Fruit fly (Drosophila melanogaster) whole organism, adult: Measurements from ENCODE around the gene CG11155.

Experiments used
- CG11617 ChIP-seq: fragments of 200-800 bp; sonication (Bioruptor generic); optimal IDR thresholded peaks from 2 replicates; lab custom pipeline; 2017; ENCODE audit warnings: mild to moderate bottlenecking, missing biosample characterization, missing genetic modification reagents, missing genetic modification characterization
- CG12768 ChIP-seq: fragments of 200-800 bp; sonication (Bioruptor generic); optimal IDR thresholded peaks from 2 replicates; lab custom pipeline; 2017; ENCODE audit warnings: missing biosample characterization, missing genetic modification characterization, mild to moderate bottlenecking, moderate library complexity, missing genetic modification reagents
- CG14711 ChIP-seq: fragments of 200-800 bp; sonication (Bioruptor generic); optimal IDR thresholded peaks from 2 replicates; lab custom pipeline; 2018; ENCODE audit warnings: missing biosample characterization, mild to moderate bottlenecking, missing genetic modification characterization, moderate library complexity
- CG1620 ChIP-seq: fragments of 200-800 bp; sonication (Bioruptor generic); optimal IDR thresholded peaks from 2 replicates; lab custom pipeline; 2016; ENCODE audit warnings: missing biosample characterization, missing genetic modification characterization
- CG33017 ChIP-seq: fragments of 200-800 bp; sonication (Bioruptor generic); optimal IDR thresholded peaks from 2 replicates; lab custom pipeline; 2018; ENCODE audit warnings: missing biosample characterization, mild to moderate bottlenecking, missing genetic modification characterization, moderate library complexity
- CG5204 ChIP-seq: fragments of 200-800 bp; sonication (Bioruptor generic); optimal IDR thresholded peaks from 2 replicates; lab custom pipeline; 2016; ENCODE audit warnings: missing biosample characterization, missing genetic modification characterization
- CG7045 ChIP-seq: fragments of 200-800 bp; sonication (Bioruptor generic); optimal IDR thresholded peaks from 2 replicates; lab custom pipeline; 2017; ENCODE audit warnings: missing biosample characterization, mild to moderate bottlenecking, missing genetic modification characterization
- CG7101 ChIP-seq: fragments of 200-800 bp; sonication (Bioruptor generic); optimal IDR thresholded peaks from 2 replicates; lab custom pipeline; 2018; ENCODE audit warnings: missing biosample characterization, mild to moderate bottlenecking, missing genetic modification characterization, moderate library complexity
- Clk ChIP-seq: fragments of 200-800 bp; sonication (Bioruptor generic); optimal IDR thresholded peaks from 2 replicates; lab custom pipeline; 2017; ENCODE audit warnings: missing biosample characterization, missing genetic modification characterization
- Crg-1 ChIP-seq: fragments of 200-800 bp; sonication (Bioruptor generic); optimal IDR thresholded peaks from 2 replicates; lab custom pipeline; 2016; ENCODE audit warnings: missing biosample characterization, missing genetic modification characterization
- Hr96 ChIP-seq: fragments of 200-800 bp; sonication (Bioruptor generic); optimal IDR thresholded peaks from 2 replicates; lab custom pipeline; 2016; ENCODE audit warnings: missing biosample characterization, missing genetic modification characterization
- Mnt ChIP-seq: fragments of 200-800 bp; sonication (Bioruptor generic); optimal IDR thresholded peaks from 2 replicates; lab custom pipeline; 2016; ENCODE audit warnings: missing biosample characterization, mild to moderate bottlenecking, missing genetic modification characterization
- bab1 ChIP-seq: fragments of 200-800 bp; sonication (Bioruptor generic); optimal IDR thresholded peaks from 3 replicates; lab custom pipeline; 2019; ENCODE audit warnings: missing biosample characterization, mild to moderate bottlenecking, missing genetic modification characterization, moderate library complexity
- cic ChIP-seq: fragments of 200-800 bp; sonication (Bioruptor generic); optimal IDR thresholded peaks from 2 replicates; lab custom pipeline; 2017; ENCODE audit warnings: missing biosample characterization, mild to moderate bottlenecking, missing genetic modification characterization, moderate library complexity
- cnc ChIP-seq, 2 experiments: fragments of >200 bp; optimal IDR thresholded peaks; 2 replicates each; lab custom pipeline; 2017
- kay ChIP-seq: fragments of 200-800 bp; sonication (Bioruptor generic); peaks from one replicate; lab custom pipeline; 2016; ENCODE audit warnings: missing biosample characterization, missing genetic modification characterization, borderline replicate concordance
- ovo ChIP-seq: fragments of 200-800 bp; sonication (Bioruptor generic); optimal IDR thresholded peaks from 2 replicates; lab custom pipeline; 2016; ENCODE audit warnings: missing biosample characterization, missing genetic modification characterization
- pad ChIP-seq: fragments of 200-800 bp; sonication (Bioruptor generic); optimal IDR thresholded peaks from 3 replicates; lab custom pipeline; 2017; ENCODE audit warnings: missing biosample characterization, missing genetic modification characterization, mild to moderate bottlenecking, moderate library complexity, missing genetic modification reagents
- tj ChIP-seq: fragments of 200-800 bp; sonication (Bioruptor generic); optimal IDR thresholded peaks from 3 replicates; lab custom pipeline; 2017; ENCODE audit warnings: missing biosample characterization, mild to moderate bottlenecking, missing genetic modification characterization, moderate library complexity
- toe ChIP-seq: fragments of 200-800 bp; sonication (Bioruptor generic); optimal IDR thresholded peaks from 2 replicates; lab custom pipeline; 2016; ENCODE audit warnings: missing biosample characterization, missing genetic modification characterization

The CG11155 gene

dm6 chr4:1124494-1124780 is 2.0 kb upstream of the CG11155 start:
- TF ChIP-seq toe (GFP tag; lab: Kevin White, UChicago) (no peak), CG14711 (tag; lab: Kevin White, UChicago) (no peak), CG5204 (GFP tag; lab: Kevin White, UChicago) (no peak), kay (GFP tag; lab: Kevin White, UChicago) (peak; percentile 89), CG12768 (GFP tag; lab: Kevin White, UChicago) (no peak)

dm6 chr4:1127000-1127399 is 598 bp downstream of the CG11155 start:
- TF ChIP-seq tj (GFP tag; lab: Kevin White, UChicago) (no peak), toe (GFP tag; lab: Kevin White, UChicago) (no peak), Crg-1 (GFP tag; lab: Kevin White, UChicago) (no peak), CG14711 (tag; lab: Kevin White, UChicago) (no peak), ovo (GFP tag; lab: Kevin White, UChicago) (no peak), CG33017 (tag; lab: Kevin White, UChicago) (no peak), kay (GFP tag; lab: Kevin White, UChicago) (no peak), CG7045 (no peak), bab1 (no peak), Mnt (GFP tag; lab: Kevin White, UChicago) (no peak)

DNA sequence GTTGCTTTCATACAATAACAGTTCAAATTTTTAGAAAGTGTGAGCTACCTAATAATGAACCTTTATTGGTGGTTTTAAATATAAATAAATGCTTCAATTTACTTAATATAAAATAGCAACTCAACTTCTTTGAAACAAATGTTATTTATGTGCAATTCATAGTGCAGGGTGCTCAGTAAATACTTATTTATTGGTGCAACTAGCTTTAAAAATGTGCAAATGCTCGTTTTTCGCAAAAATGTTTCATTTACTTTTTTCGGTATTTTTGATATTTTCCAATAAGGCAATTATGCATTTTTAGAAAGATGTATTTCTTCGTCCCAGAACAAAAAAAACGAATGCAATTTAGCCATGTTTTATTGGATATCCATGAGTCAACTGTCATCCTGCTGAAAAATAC is 18.3 kb downstream of the CG11155 start:
- no peak for TF ChIP-seq bab1
- no peak for TF ChIP-seq Hr96
- TF ChIP-seq Mnt (GFP tag; lab: Kevin White, UChicago), result no peak
- TF ChIP-seq CG7045, result no peak
- TF ChIP-seq CG33017 (tag; lab: Kevin White, UChicago), result no peak
- no peak for TF ChIP-seq pad (GFP tag; lab: Kevin White, UChicago)
- TF ChIP-seq cnc (optimal IDR thresholded peaks at IDR 0.05; lab: Kevin White, UChicago), result no peak
- TF ChIP-seq cic (GFP tag; lab: Kevin White, UChicago), result no peak
- TF ChIP-seq tj (GFP tag; lab: Kevin White, UChicago), result no peak
- no peak for TF ChIP-seq CG12768 (GFP tag; lab: Kevin White, UChicago)
- TF ChIP-seq kay (GFP tag; lab: Kevin White, UChicago), result no peak
- no peak for TF ChIP-seq Crg-1 (GFP tag; lab: Kevin White, UChicago)
- no peak for TF ChIP-seq toe (GFP tag; lab: Kevin White, UChicago)
- no peak for TF ChIP-seq Clk (GFP tag; lab: Kevin White, UChicago)
- TF ChIP-seq CG7101 (tag; lab: Kevin White, UChicago), result no peak
- TF ChIP-seq CG1620 (GFP tag; lab: Kevin White, UChicago), result no peak
- no peak for TF ChIP-seq ovo (GFP tag; lab: Kevin White, UChicago)

DNA sequence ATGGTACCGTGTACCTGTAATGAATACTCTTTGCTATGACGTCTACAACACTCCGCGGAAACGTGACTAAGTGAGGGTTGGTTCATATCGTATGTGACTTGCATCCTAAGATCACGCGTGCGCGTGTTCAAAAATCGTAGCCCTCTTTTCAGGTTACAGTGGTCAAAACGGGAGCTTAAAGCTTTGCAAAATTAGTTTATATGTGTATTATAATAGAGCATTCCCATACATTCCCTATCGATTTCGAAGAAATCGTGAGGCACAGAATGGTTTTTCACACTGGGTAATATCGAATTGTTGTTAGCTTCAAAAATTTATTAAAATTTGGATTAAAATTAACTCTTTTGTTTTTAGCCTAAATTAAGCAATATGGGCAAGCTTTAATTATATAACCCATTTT is 20.1 kb downstream of the CG11155 start:
- TF ChIP-seq kay (GFP tag; lab: Kevin White, UChicago), result peak; percentile 88
- TF ChIP-seq toe (GFP tag; lab: Kevin White, UChicago), result peak; percentile 4
- peak; percentile 9 for TF ChIP-seq bab1
- no peak for TF ChIP-seq CG33017 (tag; lab: Kevin White, UChicago)

DNA sequence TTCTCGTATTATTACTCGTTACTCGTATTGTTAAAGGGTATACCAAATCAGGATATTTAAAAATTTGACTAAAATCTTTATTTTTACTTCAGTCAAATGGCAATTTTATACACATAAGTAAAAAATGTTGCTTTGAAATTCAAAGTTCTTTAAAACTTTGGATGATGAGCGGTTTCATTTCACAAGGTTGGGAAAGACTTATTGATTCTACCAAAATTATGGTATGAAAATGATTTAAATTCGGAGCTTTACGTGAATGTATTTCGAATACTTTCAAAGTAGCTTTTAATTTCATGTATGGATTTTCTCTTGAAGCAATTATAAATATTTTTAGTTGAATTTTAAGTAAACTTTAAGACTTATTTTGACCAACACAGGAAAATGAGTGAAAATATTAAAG is 20.8 kb downstream of the CG11155 start, which contains the start of gene Kif3C:
Kif3C (plus strand) TSS at position 301 of the 400 bp plus-strand sequence.
- TF ChIP-seq kay (GFP tag; lab: Kevin White, UChicago) (no peak), CG7045 (no peak), bab1 (no peak), CG7101 (tag; lab: Kevin White, UChicago) (no peak), tj (GFP tag; lab: Kevin White, UChicago) (no peak), CG11617 (GFP tag; lab: Kevin White, UChicago) (no peak), pad (GFP tag; lab: Kevin White, UChicago) (no peak), CG12768 (GFP tag; lab: Kevin White, UChicago) (no peak), ovo (GFP tag; lab: Kevin White, UChicago) (no peak), Hr96 (no peak), toe (GFP tag; lab: Kevin White, UChicago) (no peak), CG14711 (tag; lab: Kevin White, UChicago) (no peak), CG1620 (GFP tag; lab: Kevin White, UChicago) (no peak)

- TF ChIP-seq Mnt (GFP tag; lab: Kevin White, UChicago), result no peak
- peak; percentile 90 for TF ChIP-seq kay (GFP tag; lab: Kevin White, UChicago)
These were observed 21.7 kb downstream of the CG11155 start for dm6 chr4:1147966-1148541.

- TF ChIP-seq cic (GFP tag; lab: Kevin White, UChicago), result no peak
These were observed 29.9 kb downstream of the CG11155 start for dm6 chr4:1156278-1156677.

DNA sequence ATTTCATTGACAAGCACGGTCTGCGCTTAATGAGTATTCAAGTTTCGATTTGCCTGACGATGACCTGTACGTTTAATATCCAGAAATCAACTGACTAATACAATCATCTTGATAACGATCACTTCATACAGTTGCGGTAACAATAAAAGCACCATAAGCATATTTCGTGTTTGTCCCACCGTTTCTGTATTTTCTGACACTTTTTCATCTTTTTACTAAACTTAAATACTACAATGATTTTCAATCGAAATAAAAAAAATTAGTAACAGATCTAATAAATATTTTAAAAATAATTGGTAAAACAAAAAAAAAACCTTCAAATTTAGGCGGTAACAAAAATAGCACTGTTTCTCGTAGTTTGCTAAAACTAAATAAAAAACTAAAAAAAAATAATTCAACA is 35.7 kb downstream of the CG11155 start, which contains the start of gene CG32017:
CG32017 (minus strand) TSS at position 101 of the 400 bp plus-strand sequence.
- no peak for TF ChIP-seq CG11617 (GFP tag; lab: Kevin White, UChicago)
- TF ChIP-seq CG7101 (tag; lab: Kevin White, UChicago), result no peak
- no peak for TF ChIP-seq Clk (GFP tag; lab: Kevin White, UChicago)
- TF ChIP-seq cnc (optimal IDR thresholded peaks at IDR 0.05; lab: Kevin White, UChicago), result no peak
- no peak for TF ChIP-seq pad (GFP tag; lab: Kevin White, UChicago)
- no peak for TF ChIP-seq Mnt (GFP tag; lab: Kevin White, UChicago)
- no peak for TF ChIP-seq CG12768 (GFP tag; lab: Kevin White, UChicago)
- no peak for TF ChIP-seq CG5204 (GFP tag; lab: Kevin White, UChicago)
- no peak for TF ChIP-seq ovo (GFP tag; lab: Kevin White, UChicago)
- TF ChIP-seq CG1620 (GFP tag; lab: Kevin White, UChicago), result no peak
- no peak for TF ChIP-seq cic (GFP tag; lab: Kevin White, UChicago)
- TF ChIP-seq CG14711 (tag; lab: Kevin White, UChicago), result no peak
- no peak for TF ChIP-seq Hr96
- no peak for TF ChIP-seq bab1
